Worm (Caenorhabditis elegans): Measurements from ENCODE around the gene ifb-2.
A peak's percentile ranks its signal among the peaks of the same experiment; 100 is the strongest.

Gene ifb-2

DNA sequence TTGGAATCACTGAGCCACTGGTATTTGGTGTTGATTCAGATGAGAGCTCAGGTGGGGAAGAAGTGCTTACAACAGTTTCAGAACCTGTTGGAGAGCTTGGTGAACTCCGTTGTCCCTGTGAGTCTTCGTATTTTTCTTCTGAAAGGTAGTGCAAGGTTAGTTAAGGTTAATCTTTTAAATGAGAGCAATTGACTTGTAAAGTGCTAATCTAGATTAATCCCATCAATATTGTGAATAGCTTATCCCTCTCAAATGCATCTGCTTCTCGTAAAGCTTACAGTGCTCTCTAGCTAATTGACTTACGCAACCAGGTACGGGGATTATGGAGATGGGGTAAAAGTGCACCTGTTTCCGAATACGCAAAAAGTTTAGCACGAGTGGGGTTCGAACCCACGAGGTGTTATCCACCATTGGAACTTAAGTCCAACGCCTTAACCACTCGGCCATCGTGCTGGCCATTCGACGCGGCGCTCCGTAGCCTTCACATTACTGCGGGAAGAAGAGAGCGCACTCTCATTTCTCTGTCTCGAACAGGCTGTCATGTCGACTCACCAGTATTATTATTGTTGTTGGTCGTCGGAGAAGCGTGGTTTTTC is 22.7 kb downstream of the ifb-2 start:
- TF ChIP-seq ztf-11 (tag; optimal IDR thresholded peaks at IDR 0.05) (no peak), nhr-129 (tag; optimal IDR thresholded peaks at IDR 0.05) (peak; percentile 79), gmeb-1 (tag; optimal IDR thresholded peaks at IDR 0.05) (peak; percentile 22), lin-11 (tag; optimal IDR thresholded peaks at IDR 0.05) (peak; percentile 32), mdl-1 (tag; optimal IDR thresholded peaks at IDR 0.05) (no peak), crh-2 (tag; optimal IDR thresholded peaks at IDR 0.05) (peak; percentile 1), blmp-1 (tag; optimal IDR thresholded peaks at IDR 0.05; ENCODE audit: insufficient read depth) (no peak), skn-1 (tag; optimal IDR thresholded peaks at IDR 0.05) (no peak), R02D3.7 (tag; optimal IDR thresholded peaks at IDR 0.05) (no peak), C34F6.9 (tag; optimal IDR thresholded peaks at IDR 0.05) (peak; percentile 37), mab-5 (tag; optimal IDR thresholded peaks at IDR 0.05) (no peak), sma-9 (GFP tag; optimal IDR thresholded peaks at IDR 0.05) (peak; percentile 53), sma-9 (tag; optimal IDR thresholded peaks at IDR 0.05) (no peak), peb-1 (tag; optimal IDR thresholded peaks at IDR 0.05) (no peak), fos-1 (tag; optimal IDR thresholded peaks at IDR 0.05) (peak; percentile 35), F13H6.1 (tag; optimal IDR thresholded peaks at IDR 0.05) (peak; percentile 45), ZK546.5 (tag; optimal IDR thresholded peaks at IDR 0.05) (no peak), lin-39 (tag; optimal IDR thresholded peaks at IDR 0.05) (no peak)

DNA sequence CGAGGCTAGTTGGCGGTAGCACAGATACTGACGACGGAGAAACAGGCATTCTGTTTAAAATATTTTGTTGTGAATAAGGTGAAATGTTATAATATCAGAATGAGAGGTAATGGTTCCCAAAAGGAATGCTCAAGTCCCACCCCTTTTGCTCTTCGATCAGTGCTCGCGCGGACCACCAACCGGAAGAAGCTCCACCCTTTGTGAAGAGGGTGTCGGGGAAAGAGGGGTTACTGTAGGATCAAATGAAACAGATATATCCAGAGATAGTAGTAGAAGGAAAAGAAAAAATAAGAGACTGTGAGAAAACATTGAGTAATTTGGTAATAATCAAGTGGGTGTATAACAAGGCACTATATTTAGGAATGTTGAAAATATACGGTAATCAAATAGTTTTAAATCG is 24.1 kb downstream of the ifb-2 start, which contains the start of the genes dmd-5 and F10C1.1:
Gene dmd-5, minus strand, starts transcription at position 101 of the 400 bp plus-strand sequence.
Gene F10C1.1, plus strand, starts transcription at position 110 of the 400 bp plus-strand sequence.
- TF ChIP-seq crh-2 (tag; optimal IDR thresholded peaks at IDR 0.05) = no peak
- TF ChIP-seq nhr-11 (tag; optimal IDR thresholded peaks at IDR 0.05) = no peak
- no peak for TF ChIP-seq nhr-23 (tag; optimal IDR thresholded peaks at IDR 0.05)
- no peak for TF ChIP-seq sma-9 (GFP tag; optimal IDR thresholded peaks at IDR 0.05)
- no peak for TF ChIP-seq sma-9 (tag; optimal IDR thresholded peaks at IDR 0.05)
- no peak for TF ChIP-seq nhr-10 (tag; optimal IDR thresholded peaks at IDR 0.05)
- no peak for TF ChIP-seq R02D3.7 (tag; optimal IDR thresholded peaks at IDR 0.05)
- no peak for TF ChIP-seq gmeb-1 (tag; optimal IDR thresholded peaks at IDR 0.05)
- no peak for TF ChIP-seq elt-1 (tag; optimal IDR thresholded peaks at IDR 0.05)
- TF ChIP-seq alr-1 (tag; optimal IDR thresholded peaks at IDR 0.05) = no peak
- TF ChIP-seq peb-1 (tag; optimal IDR thresholded peaks at IDR 0.05) = no peak
- TF ChIP-seq nhr-129 (tag; optimal IDR thresholded peaks at IDR 0.05) = no peak
- TF ChIP-seq mdl-1 (tag; optimal IDR thresholded peaks at IDR 0.05) = no peak
- no peak for TF ChIP-seq ztf-1 (GFP tag; conservative IDR thresholded peaks at IDR 0.05)
- no peak for TF ChIP-seq F13H6.1 (tag; optimal IDR thresholded peaks at IDR 0.05)
- no peak for TF ChIP-seq unc-62 (GFP tag; optimal IDR thresholded peaks at IDR 0.05)
- no peak for TF ChIP-seq Y55F3AM.14 (GFP tag; optimal IDR thresholded peaks at IDR 0.05)
- no peak for TF ChIP-seq mbf-1 (tag; optimal IDR thresholded peaks at IDR 0.05)

DNA sequence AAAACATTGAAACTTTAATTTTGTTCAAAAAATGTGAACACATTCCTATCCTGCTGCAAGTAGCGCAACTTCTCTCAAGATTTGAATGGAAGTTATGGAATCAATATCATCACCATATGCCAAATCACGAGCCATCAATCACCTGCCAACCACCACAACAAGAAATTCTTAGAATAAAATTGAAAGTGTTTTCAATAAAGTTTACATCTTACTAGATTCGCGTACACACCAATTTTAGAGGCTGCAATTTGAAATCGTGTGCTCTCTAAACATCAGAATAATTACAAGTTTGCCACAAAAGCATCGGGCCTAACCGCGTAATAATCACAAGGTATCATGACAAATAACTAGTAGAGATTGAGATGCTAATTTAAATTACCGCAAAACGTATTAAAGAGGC is 24.9 kb downstream of the ifb-2 start:
- TF ChIP-seq unc-55 (GFP tag; optimal IDR thresholded peaks at IDR 0.05) = no peak
- no peak for TF ChIP-seq aly-2 (tag; optimal IDR thresholded peaks at IDR 0.05)
- TF ChIP-seq crh-2 (tag; optimal IDR thresholded peaks at IDR 0.05) = no peak
- no peak for TF ChIP-seq ZK546.5 (tag; optimal IDR thresholded peaks at IDR 0.05)
- TF ChIP-seq sma-9 (GFP tag; optimal IDR thresholded peaks at IDR 0.05) = no peak
- TF ChIP-seq sma-9 (tag; optimal IDR thresholded peaks at IDR 0.05) = no peak
- TF ChIP-seq gmeb-1 (tag; optimal IDR thresholded peaks at IDR 0.05) = no peak
- TF ChIP-seq lsy-2 (tag; optimal IDR thresholded peaks at IDR 0.05) = no peak
- TF ChIP-seq skn-1 (tag; optimal IDR thresholded peaks at IDR 0.05) = no peak
- TF ChIP-seq elt-3 (tag; optimal IDR thresholded peaks at IDR 0.05) = no peak
- TF ChIP-seq ama-1 (optimal IDR thresholded peaks at IDR 0.05) = no peak
- TF ChIP-seq nhr-129 (tag; optimal IDR thresholded peaks at IDR 0.05) = no peak
- TF ChIP-seq snpc-4 (tag; optimal IDR thresholded peaks at IDR 0.05) = no peak
- no peak for TF ChIP-seq unc-39 (tag; optimal IDR thresholded peaks at IDR 0.05)
- no peak for TF ChIP-seq ztf-4 (tag; optimal IDR thresholded peaks at IDR 0.05)
- TF ChIP-seq mbf-1 (tag; optimal IDR thresholded peaks at IDR 0.05) = no peak
- no peak for TF ChIP-seq alr-1 (tag; optimal IDR thresholded peaks at IDR 0.05)
- no peak for TF ChIP-seq sem-4 (tag; optimal IDR thresholded peaks at IDR 0.05)

DNA sequence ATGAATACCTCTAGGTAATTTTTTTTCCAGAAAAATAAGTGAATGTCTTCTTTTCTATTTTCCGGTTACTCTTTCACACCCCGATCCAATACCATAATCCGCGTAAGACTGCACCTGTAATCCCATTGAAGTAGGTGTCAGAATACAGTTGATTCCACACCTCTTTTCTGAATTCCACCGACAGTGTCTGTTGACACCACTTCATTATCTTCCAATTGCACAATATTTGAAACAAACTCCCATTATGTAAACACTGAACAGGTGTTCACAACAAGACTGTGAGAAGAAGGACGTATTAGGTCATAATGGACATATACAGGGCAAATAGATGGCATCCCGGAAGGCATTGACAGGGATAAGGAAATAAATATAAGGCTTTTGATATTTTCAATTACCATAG is 27.4 kb downstream of the ifb-2 start:
- no peak for TF ChIP-seq C34F6.9 (tag; optimal IDR thresholded peaks at IDR 0.05)
- TF ChIP-seq fos-1 (tag; optimal IDR thresholded peaks at IDR 0.05) = no peak
- no peak for TF ChIP-seq F13H6.1 (tag; optimal IDR thresholded peaks at IDR 0.05)
- no peak for TF ChIP-seq sma-3 (GFP tag; optimal IDR thresholded peaks at IDR 0.05)
- no peak for TF ChIP-seq nhr-25 (tag; optimal IDR thresholded peaks at IDR 0.05)
- no peak for TF ChIP-seq elt-3 (tag; optimal IDR thresholded peaks at IDR 0.05)
- TF ChIP-seq sem-4 (tag; optimal IDR thresholded peaks at IDR 0.05) = no peak
